Worm (Caenorhabditis elegans) whole organism, L3 larva: Measurements from ENCODE around the gene mam-7.

Experiments used
- R02D3.7 ChIP-seq: fragments of 150-350 bp; optimal IDR thresholded peaks from 2 replicates; lab custom pipeline; 2014; ENCODE audit warnings: missing biosample characterization, missing genetic modification characterization
- ZK546.5 ChIP-seq: sonication (generic microtip); optimal IDR thresholded peaks from 2 replicates; lab custom pipeline; 2017; ENCODE audit warnings: missing biosample characterization, missing genetic modification characterization
- ceh-28 ChIP-seq: fragments of 150-350 bp; optimal IDR thresholded peaks from 2 replicates; lab custom pipeline; 2014; ENCODE audit warnings: missing biosample characterization, missing genetic modification reagents, missing genetic modification characterization
- eor-1 ChIP-seq, 2 experiments: fragments of 150-350 bp; optimal IDR thresholded peaks; 2 replicates each; lab custom pipeline; 2014 to 2018; ENCODE audit warnings: missing biosample characterization in 2 of 2, missing genetic modification characterization in 2 of 2
- fkh-10 ChIP-seq: sonication (generic microtip); optimal IDR thresholded peaks from 2 replicates; lab custom pipeline; 2017; ENCODE audit warnings: missing biosample characterization, missing genetic modification reagents, missing genetic modification characterization
- mdl-1 ChIP-seq: fragments of 150-350 bp; optimal IDR thresholded peaks from 2 replicates; lab custom pipeline; 2014; ENCODE audit warnings: missing biosample characterization, missing genetic modification characterization
- nhr-12 ChIP-seq: fragments of 150-350 bp; optimal IDR thresholded peaks from 2 replicates; lab custom pipeline; 2014; ENCODE audit warnings: missing biosample characterization, missing genetic modification characterization
- nhr-76 ChIP-seq: fragments of 150-350 bp; sonication (generic microtip); optimal IDR thresholded peaks from 5 replicates; lab custom pipeline; 2014; ENCODE audit warnings: missing biosample characterization, missing genetic modification characterization
- skn-1 ChIP-seq: fragments of 150-350 bp; optimal IDR thresholded peaks from 2 replicates; lab custom pipeline; 2014; ENCODE audit warnings: missing biosample characterization, missing genetic modification characterization
- unc-62 ChIP-seq: fragments of 150-350 bp; sonication (generic microtip); optimal IDR thresholded peaks from 4 replicates; lab custom pipeline; 2014; ENCODE audit warnings: missing biosample characterization, missing genetic modification reagents, missing genetic modification characterization

DNA sequence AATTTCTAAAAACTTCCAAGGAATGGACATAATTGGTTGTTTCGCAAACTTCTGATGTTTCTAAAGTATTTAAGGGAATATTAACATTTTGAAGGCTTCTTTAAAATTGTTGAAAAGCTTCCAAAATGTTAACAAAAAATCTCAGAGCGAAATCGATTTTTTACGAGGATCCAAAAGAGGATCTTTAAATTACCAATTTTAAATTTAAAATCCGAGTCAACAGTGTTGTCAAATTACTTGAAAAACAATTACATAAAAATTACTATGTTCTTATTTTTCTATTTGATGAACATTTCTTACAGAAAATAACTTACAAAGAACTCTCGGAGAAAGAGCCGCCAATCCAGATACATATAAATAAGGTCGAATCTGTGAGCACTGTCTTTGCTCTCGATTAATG is 16.0 kb upstream of the mam-7 start, which contains the start of gene ZK757.10:
- no peak for TF ChIP-seq ZK546.5
- no peak for TF ChIP-seq nhr-12
- no peak for TF ChIP-seq eor-1 (tag; optimal IDR thresholded peaks at IDR 0.05; lab: Kevin White, UChicago)
- TF ChIP-seq mdl-1 (tag; lab: Kevin White, UChicago): no peak
- no peak for TF ChIP-seq R02D3.7 (tag; lab: Kevin White, UChicago)
- no peak for TF ChIP-seq nhr-76
- TF ChIP-seq skn-1: no peak
- TF ChIP-seq fkh-10: no peak
- no peak for TF ChIP-seq ceh-28
- TF ChIP-seq unc-62 (GFP tag; lab: Kevin White, UChicago): no peak
